Worm (Caenorhabditis elegans) whole organism, L4 larva: ENCODE data around the gene cah-4.

Source experiments
- F26F4.8 ChIP-seq: fragments of 200-800 bp; sonication (Bioruptor generic); conservative IDR thresholded peaks from 2 replicates; pipeline ENCODE4 v1.3.6; 2022; ENCODE audit warnings: missing genetic modification characterization, missing compliant biosample characterization
- F44E2.7 ChIP-seq: fragments of 200-800 bp; sonication (Bioruptor generic); IDR thresholded peaks from 2 replicates; pipeline ENCODE4 v2.1.2; 2022; ENCODE audit warnings: missing genetic modification characterization, missing compliant biosample characterization
- R02D3.7 ChIP-seq: fragments of 150-350 bp; sonication (generic microtip); optimal IDR thresholded peaks from 3 replicates; lab custom pipeline; 2014; ENCODE audit warnings: missing biosample characterization, missing genetic modification characterization
- T20F7.1 ChIP-seq: fragments of 200-800 bp; sonication (Bioruptor generic); optimal IDR thresholded peaks from 2 replicates; lab custom pipeline; 2018; ENCODE audit warnings: mild to moderate bottlenecking, missing genetic modification characterization, missing compliant biosample characterization
- T26A8.4 ChIP-seq: fragments of 200-800 bp; sonication (Bioruptor generic); IDR thresholded peaks from 2 replicates; pipeline ENCODE4 v1.3.6; 2022; ENCODE audit warnings: missing genetic modification characterization, missing compliant biosample characterization
- Y48G9A.11 ChIP-seq: fragments of 200-800 bp; sonication (Bioruptor generic); IDR thresholded peaks from 2 replicates; pipeline ENCODE4 v1.3.6; 2022; ENCODE audit warnings: missing genetic modification reagents, missing genetic modification characterization, missing compliant biosample characterization
- Y75B8A.6 ChIP-seq: fragments of 200-800 bp; sonication (Bioruptor generic); IDR thresholded peaks from 2 replicates; pipeline ENCODE4 v1.3.6; 2022; ENCODE audit warnings: missing genetic modification reagents, missing genetic modification characterization, missing compliant biosample characterization
- aha-1 ChIP-seq: fragments of 150-350 bp; peaks from one replicate; lab custom pipeline; 2014; ENCODE audit warnings: missing biosample characterization, missing genetic modification characterization
- ama-1 ChIP-seq: fragments of 150-350 bp; optimal IDR thresholded peaks from 2 replicates; lab custom pipeline; 2014; ENCODE audit warnings: inconsistent platforms, mixed read lengths
- ceh-20 ChIP-seq: fragments of 200-800 bp; sonication (Bioruptor generic); IDR thresholded peaks from 2 replicates; pipeline ENCODE4 v1.3.6; 2022; ENCODE audit warnings: missing genetic modification reagents, missing genetic modification characterization, missing compliant biosample characterization
- ceh-28 ChIP-seq: fragments of 150-350 bp; optimal IDR thresholded peaks from 2 replicates; lab custom pipeline; 2014; ENCODE audit warnings: missing biosample characterization, missing genetic modification reagents, missing genetic modification characterization
- daf-16 ChIP-seq, 3 experiments: sonication (generic microtip); optimal IDR thresholded peaks; 2 replicates each; lab custom pipeline; 2016 to 2017; ENCODE audit warnings: missing genetic modification characterization in 3 of 3, missing genetic modification reagents in 3 of 3, mild to moderate bottlenecking in 2 of 3, missing compliant biosample characterization in 2 of 3, missing biosample characterization in 1 of 3, moderate library complexity in 1 of 3
- daf-19 ChIP-seq: fragments of 200-800 bp; sonication (Bioruptor generic); conservative IDR thresholded peaks from 2 replicates; pipeline ENCODE4 v1.3.6; 2022; ENCODE audit warnings: missing genetic modification characterization, missing compliant biosample characterization
- dmd-6 ChIP-seq: fragments of 200-800 bp; sonication (Bioruptor generic); IDR thresholded peaks from 2 replicates; pipeline ENCODE4 v1.3.6; 2022; ENCODE audit warnings: missing genetic modification reagents, missing genetic modification characterization, missing compliant biosample characterization
- dmd-8 ChIP-seq: fragments of 200-800 bp; sonication (Bioruptor generic); IDR thresholded peaks from 2 replicates; pipeline ENCODE4 v1.3.6; 2022; ENCODE audit warnings: missing genetic modification characterization, missing compliant biosample characterization
- dmd-9 ChIP-seq: fragments of 200-800 bp; sonication (Bioruptor generic); IDR thresholded peaks from 2 replicates; pipeline ENCODE4 v1.3.6; 2022; ENCODE audit warnings: missing genetic modification reagents, missing genetic modification characterization, missing compliant biosample characterization
- duxl-1 ChIP-seq: sonication (generic microtip); optimal IDR thresholded peaks from 2 replicates; lab custom pipeline; 2016; ENCODE audit warnings: mild to moderate bottlenecking, missing genetic modification characterization, moderate library complexity, missing compliant biosample characterization; ENCODE audit not compliant: poor library complexity
- dve-1 ChIP-seq: sonication (generic microtip); optimal IDR thresholded peaks from 2 replicates; lab custom pipeline; 2017; ENCODE audit warnings: antibody characterized with exemption, mild to moderate bottlenecking, missing genetic modification characterization, missing compliant biosample characterization; ENCODE audit not compliant: insufficient read depth
- egl-43 ChIP-seq: fragments of 200-800 bp; sonication (Bioruptor generic); IDR thresholded peaks from 2 replicates; pipeline ENCODE4 v1.3.6; 2022; ENCODE audit warnings: missing genetic modification reagents, missing genetic modification characterization, missing compliant biosample characterization
- gei-8 ChIP-seq: fragments of 200-800 bp; sonication (Bioruptor generic); optimal IDR thresholded peaks from 2 replicates; lab custom pipeline; 2018; ENCODE audit warnings: mild to moderate bottlenecking, missing genetic modification characterization, missing compliant biosample characterization
- hif-1 ChIP-seq, 2 experiments: sonication (generic microtip); optimal IDR thresholded peaks; 2 replicates each; lab custom pipeline; 2016 to 2017; ENCODE audit warnings: missing compliant biosample characterization in 2 of 2, missing genetic modification characterization in 2 of 2, missing genetic modification reagents in 2 of 2, missing genotype in 2 of 2, mild to moderate bottlenecking in 1 of 2
- hlh-11 ChIP-seq: fragments of 200-800 bp; sonication (Bioruptor generic); optimal IDR thresholded peaks from 2 replicates; lab custom pipeline; 2018; ENCODE audit warnings: mild to moderate bottlenecking, missing genetic modification characterization, missing compliant biosample characterization
- hlh-30 ChIP-seq: sonication (generic microtip); optimal IDR thresholded peaks from 2 replicates; lab custom pipeline; 2017; ENCODE audit warnings: antibody characterized with exemption, mild to moderate bottlenecking, missing genetic modification characterization, missing compliant biosample characterization; ENCODE audit not compliant: insufficient read depth
- hmg-1.1 ChIP-seq: fragments of 200-800 bp; sonication (Bioruptor generic); IDR thresholded peaks from 2 replicates; pipeline ENCODE4 v1.3.6; 2022; ENCODE audit warnings: missing genetic modification reagents, missing genetic modification characterization, missing compliant biosample characterization
- lsy-2 ChIP-seq, 2 experiments: fragments of 150-350 bp in 1 of 2; sonication (generic microtip) in 1 of 2; optimal IDR thresholded peaks; 2 replicates each; lab custom pipeline; 2014 to 2017; ENCODE audit warnings: missing biosample characterization in 2 of 2, missing genetic modification characterization in 2 of 2
- madf-9 ChIP-seq: fragments of 200-800 bp; sonication (Bioruptor generic); conservative IDR thresholded peaks from 2 replicates; pipeline ENCODE4 v1.3.6; 2022; ENCODE audit warnings: missing genetic modification reagents, missing genetic modification characterization, missing compliant biosample characterization
- mdl-1 ChIP-seq, 2 experiments: fragments of 150-350 bp in 1 of 2; sonication (generic microtip) in 1 of 2; optimal IDR thresholded peaks; 2 replicates each; lab custom pipeline; 2014 to 2017; ENCODE audit warnings: missing biosample characterization in 2 of 2, missing genetic modification characterization in 2 of 2
- mxl-3 ChIP-seq: fragments of 200-800 bp; sonication (Bioruptor generic); optimal IDR thresholded peaks from 2 replicates; lab custom pipeline; 2018; ENCODE audit warnings: mild to moderate bottlenecking, missing genetic modification characterization, missing compliant biosample characterization
- nhr-28 ChIP-seq: fragments of 150-350 bp; optimal IDR thresholded peaks from 2 replicates; lab custom pipeline; 2014; ENCODE audit warnings: missing biosample characterization, missing genetic modification characterization
- nhr-76 ChIP-seq: fragments of 150-350 bp; optimal IDR thresholded peaks from 2 replicates; lab custom pipeline; 2014; ENCODE audit warnings: missing biosample characterization, missing genetic modification characterization
- nhr-77 ChIP-seq: fragments of 150-350 bp; optimal IDR thresholded peaks from 2 replicates; lab custom pipeline; 2014; ENCODE audit warnings: missing biosample characterization, missing genetic modification characterization
- pha-4 ChIP-seq, 2 experiments: fragments of 150-350 bp in 1 of 2; fragments of 200-800 bp in 1 of 2; sonication (Bioruptor generic) in 1 of 2; IDR thresholded peaks in 1 of 2; optimal IDR thresholded peaks in 1 of 2; 2 replicates each; pipeline versions ENCODE4 v1.3.6 to Lab custom; 2014 to 2022; ENCODE audit warnings: missing genetic modification characterization in 2 of 2, missing genetic modification reagents in 2 of 2, missing biosample characterization in 1 of 2, missing compliant biosample characterization in 1 of 2
- php-3 ChIP-seq: fragments of 200-800 bp; sonication (Bioruptor generic); IDR thresholded peaks from 2 replicates; pipeline ENCODE4 v1.3.6; 2022; ENCODE audit warnings: missing genetic modification reagents, missing genetic modification characterization, missing compliant biosample characterization
- pqm-1 ChIP-seq: sonication (generic microtip); optimal IDR thresholded peaks from 2 replicates; lab custom pipeline; 2017; ENCODE audit warnings: missing biosample characterization, missing genetic modification characterization
- skn-1 ChIP-seq: fragments of 150-350 bp; optimal IDR thresholded peaks from 2 replicates; lab custom pipeline; 2014; ENCODE audit warnings: missing biosample characterization, missing genetic modification characterization
- spr-3 ChIP-seq: fragments of 200-800 bp; sonication (Bioruptor generic); optimal IDR thresholded peaks from 2 replicates; lab custom pipeline; 2018; ENCODE audit warnings: mild to moderate bottlenecking, missing genetic modification characterization, missing compliant biosample characterization
- tag-97 ChIP-seq: fragments of 200-800 bp; sonication (Bioruptor generic); IDR thresholded peaks from 2 replicates; pipeline ENCODE4 v1.3.6; 2022; ENCODE audit warnings: missing genetic modification characterization, missing compliant biosample characterization
- tra-1 ChIP-seq: fragments of 200-800 bp; sonication (Bioruptor generic); IDR thresholded peaks from 2 replicates; pipeline ENCODE4 v1.3.6; 2022; ENCODE audit warnings: missing genetic modification reagents, missing genetic modification characterization, missing compliant biosample characterization
- unc-130 ChIP-seq: sonication (generic microtip); optimal IDR thresholded peaks from 2 replicates; lab custom pipeline; 2016; ENCODE audit warnings: missing genetic modification reagents, missing genetic modification characterization, missing compliant biosample characterization
- unc-62 ChIP-seq, 3 experiments: fragments of 150-350 bp in 1 of 3; sonication (generic microtip); optimal IDR thresholded peaks in 2 of 3; peaks in 1 of 3; 1 replicate in 1 of 3; 2 replicates in 2 of 3; lab custom pipeline; 2014 to 2017; ENCODE audit warnings: missing biosample characterization in 3 of 3, missing genetic modification characterization in 3 of 3, missing genetic modification reagents in 3 of 3, missing genotype in 1 of 3
- zag-1 ChIP-seq: fragments of 150-350 bp; optimal IDR thresholded peaks from 2 replicates; lab custom pipeline; 2014; ENCODE audit warnings: missing biosample characterization, missing genetic modification characterization
- zfp-3 ChIP-seq: fragments of 200-800 bp; sonication (Bioruptor generic); conservative IDR thresholded peaks from 2 replicates; pipeline ENCODE4 v1.3.6; 2022; ENCODE audit warnings: missing genetic modification reagents, missing genetic modification characterization, missing compliant biosample characterization
- ztf-7 ChIP-seq: fragments of 150-350 bp; optimal IDR thresholded peaks from 2 replicates; lab custom pipeline; 2014; ENCODE audit warnings: missing biosample characterization, missing genetic modification characterization

The cah-4 gene

ce11 chrX:13526219-13527218 lies 15.9 kb upstream of the cah-4 start:
- TF ChIP-seq aha-1 = peak; percentile 56
- no peak for TF ChIP-seq nhr-76 (tag; lab: Kevin White, UChicago)
- TF ChIP-seq skn-1 (tag; lab: Kevin White, UChicago) = no peak
- TF ChIP-seq unc-130 (GFP tag; lab: Kevin White, UChicago) = no peak
- peak in 1 of 2 experiments; percentile 16 for TF ChIP-seq mdl-1 (tag; optimal IDR thresholded peaks at IDR 0.05; lab: Kevin White, UChicago)
- no peak for TF ChIP-seq daf-19 (GFP tag; lab: Robert Waterston, UW)
- no peak for TF ChIP-seq F44E2.7
- peak; percentile 49 for TF ChIP-seq hlh-11
- peak in 1 of 2 experiments; percentile 68 for TF ChIP-seq unc-62 (GFP tag; optimal IDR thresholded peaks at IDR 0.05 in 1 of 2; lab: Kevin White, UChicago)
- TF ChIP-seq unc-62 (tag; optimal IDR thresholded peaks at IDR 0.05; lab: Kevin White, UChicago) = no peak
- TF ChIP-seq spr-3 = no peak
- TF ChIP-seq pha-4 (GFP tag; IDR thresholded peaks at IDR 0.05; lab: Robert Waterston, UW) = no peak
- no peak for TF ChIP-seq pha-4 (tag; optimal IDR thresholded peaks at IDR 0.05; lab: Kevin White, UChicago)
- no peak for TF ChIP-seq dmd-9 (GFP tag; lab: Robert Waterston, UW)
- TF ChIP-seq daf-16 (GFP tag; optimal IDR thresholded peaks at IDR 0.05; lab: Kevin White, UChicago) = no peak
- TF ChIP-seq daf-16 (tag; optimal IDR thresholded peaks at IDR 0.05; lab: Kevin White, UChicago) = peak; percentile 18
- peak; percentile 6 for TF ChIP-seq nhr-77
- no peak for TF ChIP-seq tag-97 (GFP tag; lab: Robert Waterston, UW)
- peak; percentile 10 for TF ChIP-seq mxl-3 (GFP tag; lab: Kevin White, UChicago)
- peak; percentile 44 for TF ChIP-seq dve-1 (tag; lab: Kevin White, UChicago)
- peak in 1 of 2 experiments; percentile 4 for TF ChIP-seq lsy-2 (tag; optimal IDR thresholded peaks at IDR 0.05; lab: Kevin White, UChicago)
- TF ChIP-seq ceh-28 (tag; lab: Kevin White, UChicago) = no peak
- TF ChIP-seq dmd-6 (GFP tag; lab: Robert Waterston, UW) = peak; percentile 40
- TF ChIP-seq php-3 (GFP tag; lab: Robert Waterston, UW) = no peak
- TF ChIP-seq F26F4.8 (GFP tag; lab: Robert Waterston, UW) = no peak
- peak; percentile 58 for TF ChIP-seq hlh-30 (tag; lab: Kevin White, UChicago)
- TF ChIP-seq Y48G9A.11 (GFP tag; lab: Robert Waterston, UW) = no peak
- no peak for TF ChIP-seq dmd-8 (GFP tag; lab: Robert Waterston, UW)
- peak; percentile 15 for TF ChIP-seq pqm-1 (tag; lab: Kevin White, UChicago)
- TF ChIP-seq T20F7.1 (GFP tag; lab: Kevin White, UChicago) = no peak
- TF ChIP-seq tra-1 = 0 out of 2 replicates have a peak, but pooled peaks have one; percentile 6
- TF ChIP-seq nhr-28 (tag; lab: Kevin White, UChicago) = peak; percentile 40

- TF ChIP-seq zag-1 (tag; lab: Kevin White, UChicago) (peak; percentile 54), hif-1 (tag; optimal IDR thresholded peaks at IDR 0.05; lab: Kevin White, UChicago) (peak in 1 of 2 experiments; percentile 59), ama-1 (no peak), ceh-20 (GFP tag; lab: Robert Waterston, UW) (peak; percentile 69; the same call in 1 of the 2 replicates), ztf-7 (tag; lab: Kevin White, UChicago) (peak; percentile 28), duxl-1 (tag; lab: Kevin White, UChicago) (no peak), zfp-3 (GFP tag; lab: Robert Waterston, UW) (no peak), F44E2.7 (0 out of 2 replicates have a peak, but pooled peaks have one; percentile 35), madf-9 (GFP tag; lab: Robert Waterston, UW) (peak; percentile 72), egl-43 (GFP tag; lab: Robert Waterston, UW) (peak; percentile 76), T26A8.4 (peak; percentile 61; the same call in 1 of the 2 replicates), dmd-8 (GFP tag; lab: Robert Waterston, UW) (0 out of 2 replicates have a peak, but pooled peaks have one; percentile 54), nhr-77 (peak; percentile 54), Y75B8A.6 (GFP tag; lab: Robert Waterston, UW) (no peak), gei-8 (GFP tag; lab: Kevin White, UChicago) (peak; percentile 71), dve-1 (tag; lab: Kevin White, UChicago) (peak; percentile 92), hmg-1.1 (GFP tag; lab: Robert Waterston, UW) (peak; percentile 90), mxl-3 (GFP tag; lab: Kevin White, UChicago) (peak; percentile 97), R02D3.7 (tag; lab: Kevin White, UChicago) (no peak)
These were observed 14.9 kb upstream of the cah-4 start, which contains the start of gene pab-2 for ce11 chrX:13527347-13528092. pab-2 (minus strand) TSS chrX:13527415.
